Worm (Caenorhabditis elegans) whole organism, L4 larva: Measurements from ENCODE around the gene col-144.

ENCODE experiments used
- mep-1 ChIP-seq: fragments of 150-350 bp; sonication (generic microtip); optimal IDR thresholded peaks from 3 replicates; lab custom pipeline; 2014; ENCODE audit warnings: missing biosample characterization, missing genetic modification characterization
- unc-62 ChIP-seq, 3 experiments: fragments of 150-350 bp in 1 of 3; sonication (generic microtip); optimal IDR thresholded peaks in 2 of 3; peaks in 1 of 3; 1 replicate in 1 of 3; 2 replicates in 2 of 3; lab custom pipeline; 2014 to 2017; ENCODE audit warnings: missing biosample characterization in 3 of 3, missing genetic modification characterization in 3 of 3, missing genetic modification reagents in 3 of 3, missing genotype in 1 of 3

ce11 chrV:9168089-9168488 is 7.6 kb upstream of the col-144 start, which contains the start of gene B0222.11:
- no peak for TF ChIP-seq mep-1 (tag; lab: Kevin White, UChicago)
- no peak for TF ChIP-seq unc-62 (GFP tag; optimal IDR thresholded peaks at IDR 0.05 in 1 of 2; lab: Kevin White, UChicago)
- TF ChIP-seq unc-62 (tag; optimal IDR thresholded peaks at IDR 0.05; lab: Kevin White, UChicago): no peak
